Worm (Caenorhabditis elegans): ENCODE measurements around the gene nhr-227.
"Not testable (repeated sequence)": the region's sequence is repeated elsewhere in the genome, so short reads cannot be mapped to it uniquely, and the experiment has no call there.

The nhr-227 gene

ce11 chrV:2330129-2330528 is 44.9 kb downstream of the nhr-227 start, which contains the start of gene pud-1.1:
Gene pud-1.1 (plus strand): TSS chrV:2330429.
- not testable (repeated sequence) for TF ChIP-seq nhr-129, ZK546.5, lsy-2 (tag; optimal IDR thresholded peaks at IDR 0.05)

ce11 chrV:2331616-2332015 is 46.4 kb downstream of the nhr-227 start, which contains the start of gene irld-32:
Gene irld-32 (plus strand): TSS chrV:2331916.
- not testable (repeated sequence) for TF ChIP-seq nhr-237 (tag; optimal IDR thresholded peaks at IDR 0.05); ama-1 (optimal IDR thresholded peaks at IDR 0.05); Y55F3AM.14 (GFP tag; optimal IDR thresholded peaks at IDR 0.05)

- no peak for TF ChIP-seq lin-13 (GFP tag; optimal IDR thresholded peaks at IDR 0.05)
Observed at ce11 chrV:2336151-2336550, 50.9 kb downstream of the nhr-227 start, which contains the start of gene irld-28. Gene irld-28 (minus strand): TSS chrV:2336251.

Measured in whole organism, L2 larva.